Worm (Caenorhabditis elegans): ENCODE data around the gene W03H9.1.
A peak's percentile ranks its signal among the peaks of the same experiment; 100 is the strongest.

The W03H9.1 gene

ce11 chrII:14129191-14129590 is 20.7 kb downstream of the W03H9.1 start:
- TF ChIP-seq hlh-4 (tag; optimal IDR thresholded peaks at IDR 0.05) (no peak), efl-3 (GFP tag; optimal IDR thresholded peaks at IDR 0.05) (no peak), fkh-10 (GFP tag; optimal IDR thresholded peaks at IDR 0.05) (no peak), mab-9 (GFP tag; IDR thresholded peaks at IDR 0.05) (no peak), ets-5 (GFP tag; IDR thresholded peaks at IDR 0.05) (no peak), unc-62 (GFP tag; optimal IDR thresholded peaks at IDR 0.05) (no peak), sup-37 (GFP tag; optimal IDR thresholded peaks at IDR 0.05) (no peak), mdl-1 (tag; optimal IDR thresholded peaks at IDR 0.05) (no peak), vab-15 (tag; optimal IDR thresholded peaks at IDR 0.05) (no peak), lin-15B (tag; optimal IDR thresholded peaks at IDR 0.05) (no peak), F16B12.6 (tag; optimal IDR thresholded peaks at IDR 0.05) (no peak), irx-1 (tag; optimal IDR thresholded peaks at IDR 0.05) (no peak), mef-2 (tag; optimal IDR thresholded peaks at IDR 0.05) (no peak), elt-2 (tag; optimal IDR thresholded peaks at IDR 0.05) (no peak), tbx-2 (tag; optimal IDR thresholded peaks at IDR 0.05) (no peak)

- no peak for TF ChIP-seq ceh-90 (tag; optimal IDR thresholded peaks at IDR 0.05)
- no peak for TF ChIP-seq aly-2 (tag; optimal IDR thresholded peaks at IDR 0.05)
- TF ChIP-seq vab-15 (tag; optimal IDR thresholded peaks at IDR 0.05): no peak
- no peak for TF ChIP-seq sox-4 (tag; optimal IDR thresholded peaks at IDR 0.05)
- TF ChIP-seq jun-1 (tag; optimal IDR thresholded peaks at IDR 0.05): no peak
- TF ChIP-seq unc-130 (tag; optimal IDR thresholded peaks at IDR 0.05): no peak
- TF ChIP-seq hpl-2 (GFP tag; optimal IDR thresholded peaks at IDR 0.05): no peak
- TF ChIP-seq C04F5.9 (tag; optimal IDR thresholded peaks at IDR 0.05): no peak
- no peak for TF ChIP-seq tbx-2 (tag; optimal IDR thresholded peaks at IDR 0.05)
- TF ChIP-seq irx-1 (tag; optimal IDR thresholded peaks at IDR 0.05): no peak
- TF ChIP-seq unc-30 (tag; optimal IDR thresholded peaks at IDR 0.05): no peak
- TF ChIP-seq sptf-1 (tag; optimal IDR thresholded peaks at IDR 0.05): no peak
- no peak for TF ChIP-seq sup-37 (GFP tag; optimal IDR thresholded peaks at IDR 0.05)
- no peak for TF ChIP-seq C34B4.2 (tag; optimal IDR thresholded peaks at IDR 0.05)
- no peak for TF ChIP-seq zag-1 (tag; optimal IDR thresholded peaks at IDR 0.05)
- TF ChIP-seq snpc-4 (tag; optimal IDR thresholded peaks at IDR 0.05): no peak
- no peak for TF ChIP-seq nhr-85 (tag)
Observed at ce11 chrII:14126841-14127240, 23.1 kb downstream of the W03H9.1 start, which contains the start of gene K09E4.3. TSS of gene K09E4.3 (minus strand) at chrII:14126941.

DNA sequence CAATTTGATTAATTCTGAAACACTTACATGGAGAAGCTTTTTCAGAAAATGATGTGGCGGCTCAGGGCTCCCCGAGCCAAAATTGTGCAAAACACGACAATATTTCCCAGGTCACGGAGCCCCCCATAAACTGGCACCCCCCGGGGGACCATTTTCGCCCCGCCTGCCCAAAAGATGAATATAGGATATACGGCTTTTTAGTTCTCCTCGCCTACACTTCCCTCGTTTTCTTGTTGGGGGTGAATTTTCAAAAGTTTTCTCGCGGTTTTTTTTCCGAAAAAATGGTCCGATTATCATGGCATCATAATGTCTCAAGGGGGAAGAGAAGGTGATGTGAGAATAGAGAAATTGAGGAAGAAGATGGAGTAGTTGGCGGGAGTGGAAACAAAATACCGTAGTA is 27.9 kb downstream of the W03H9.1 start, which contains the start of gene K09E4.4:
Gene K09E4.4 (minus strand): TSS at position 101 of the 400 bp plus-strand sequence.
- no peak for TF ChIP-seq egl-27 (tag; optimal IDR thresholded peaks at IDR 0.05)
- TF ChIP-seq efl-1 (optimal IDR thresholded peaks at IDR 0.05): no peak
- TF ChIP-seq efl-1 (GFP tag; optimal IDR thresholded peaks at IDR 0.05 in 1 of 2): peak in 1 of 2 experiments; percentile 5

ce11 chrII:14118391-14118790 is 31.5 kb downstream of the W03H9.1 start:
- TF ChIP-seq nhr-47 (tag; optimal IDR thresholded peaks at IDR 0.05) (no peak), snpc-4 (tag; optimal IDR thresholded peaks at IDR 0.05) (peak; percentile 70)

ce11 chrII:14112842-14113241 is 37.1 kb downstream of the W03H9.1 start:
- TF ChIP-seq blmp-1 (tag; optimal IDR thresholded peaks at IDR 0.05): peak; percentile 65
- no peak for TF ChIP-seq C16A3.4 (tag; optimal IDR thresholded peaks at IDR 0.05)

- no peak for TF ChIP-seq hpl-2 (GFP tag; optimal IDR thresholded peaks at IDR 0.05)
- no peak for TF ChIP-seq unc-30 (tag; optimal IDR thresholded peaks at IDR 0.05)
- TF ChIP-seq nhr-28 (tag; optimal IDR thresholded peaks at IDR 0.05): no peak
- TF ChIP-seq nhr-19 (GFP tag; conservative IDR thresholded peaks at IDR 0.05): no peak
- no peak for TF ChIP-seq ceh-8 (GFP tag; optimal IDR thresholded peaks at IDR 0.05)
Observed at ce11 chrII:14109184-14109664, 40.7 kb downstream of the W03H9.1 start, which contains the start of gene cpg-7. TSS of gene cpg-7 (minus strand) at chrII:14109234.
